Fruit fly (Drosophila melanogaster) whole organism, embryonic: ENCODE measurements around the gene Cpr30B.

Source experiments
- Asciz ChIP-seq: fragments of 200-800 bp; sonication (Bioruptor generic); optimal IDR thresholded peaks from 2 replicates; lab custom pipeline; 2017; ENCODE audit warnings: missing biosample characterization, mild to moderate bottlenecking, missing genetic modification characterization, missing genetic modification reagents
- BEAF-32 ChIP-seq: fragments of 200-800 bp; sonication (Bioruptor generic); optimal IDR thresholded peaks from 3 replicates; lab custom pipeline; 2017; ENCODE audit warnings: missing biosample characterization, missing genetic modification characterization, mild to moderate bottlenecking, moderate library complexity, missing genetic modification reagents
- Blimp-1 ChIP-seq: fragments of 200-800 bp; sonication (Bioruptor generic); optimal IDR thresholded peaks from 3 replicates; lab custom pipeline; 2018; ENCODE audit warnings: missing biosample characterization, missing genetic modification characterization, mild to moderate bottlenecking, moderate library complexity, missing genetic modification reagents
- CG11085 ChIP-seq: fragments of 200-800 bp; sonication (Bioruptor generic); IDR thresholded peaks from 2 replicates; pipeline ENCODE4 v1.3.6; 2022; ENCODE audit warnings: missing biosample characterization, missing genetic modification characterization
- CG11723 ChIP-seq: fragments of 200-800 bp; sonication (Bioruptor generic); optimal IDR thresholded peaks from 2 replicates; lab custom pipeline; 2017; ENCODE audit warnings: missing biosample characterization, mild to moderate bottlenecking, missing genetic modification characterization
- CG13287 ChIP-seq: fragments of 200-800 bp; sonication (Bioruptor generic); IDR thresholded peaks from 2 replicates; pipeline ENCODE4 v1.3.6; 2022; ENCODE audit warnings: missing biosample characterization, missing genetic modification characterization; ENCODE audit not compliant: partially characterized antibody
- CG13894 ChIP-seq: fragments of 200-800 bp; sonication (Bioruptor generic); optimal IDR thresholded peaks from 3 replicates; lab custom pipeline; 2018; ENCODE audit warnings: missing biosample characterization, mild to moderate bottlenecking, missing genetic modification characterization, moderate library complexity
- CG15011 ChIP-seq: fragments of 200-800 bp; sonication (Bioruptor generic); optimal IDR thresholded peaks from 3 replicates; lab custom pipeline; 2018; ENCODE audit warnings: missing biosample characterization, mild to moderate bottlenecking, missing genetic modification characterization
- CG15601 ChIP-seq: fragments of 200-800 bp; sonication (Bioruptor generic); optimal IDR thresholded peaks from 3 replicates; lab custom pipeline; 2019; ENCODE audit warnings: missing biosample characterization, mild to moderate bottlenecking, missing genetic modification characterization, moderate library complexity
- CG1603 ChIP-seq: fragments of 200-800 bp; sonication (Bioruptor generic); optimal IDR thresholded peaks from 2 replicates; lab custom pipeline; 2019; ENCODE audit warnings: missing biosample characterization, mild to moderate bottlenecking, missing genetic modification characterization, moderate library complexity
- CG17829 ChIP-seq: fragments of 200-800 bp; optimal IDR thresholded peaks from 2 replicates; lab custom pipeline; 2019; ENCODE audit warnings: missing biosample characterization, mild to moderate bottlenecking, missing genetic modification characterization, moderate library complexity
- CG18262 ChIP-seq: fragments of 200-800 bp; optimal IDR thresholded peaks from 3 replicates; lab custom pipeline; 2019; ENCODE audit warnings: missing biosample characterization, mild to moderate bottlenecking, missing genetic modification characterization, moderate library complexity
- CG2199 ChIP-seq: fragments of 200-800 bp; sonication (Bioruptor generic); IDR thresholded peaks from 3 replicates; pipeline ENCODE4 v1.3.6; 2022; ENCODE audit warnings: missing biosample characterization, missing genetic modification characterization
- CG2202 ChIP-seq: fragments of 200-800 bp; sonication (Bioruptor generic); optimal IDR thresholded peaks from 2 replicates; lab custom pipeline; 2018; ENCODE audit warnings: missing biosample characterization, mild to moderate bottlenecking, missing genetic modification characterization
- CG3163 ChIP-seq: fragments of 200-800 bp; sonication (Bioruptor generic); optimal IDR thresholded peaks from 3 replicates; lab custom pipeline; 2016; ENCODE audit warnings: missing biosample characterization, missing genetic modification characterization
- CG32772 ChIP-seq: fragments of 200-800 bp; sonication (Bioruptor generic); IDR thresholded peaks from 2 replicates; pipeline ENCODE4 v1.3.6; 2022; ENCODE audit warnings: missing biosample characterization, missing genetic modification characterization
- CG3726 ChIP-seq: fragments of 200-800 bp; sonication (Bioruptor generic); IDR thresholded peaks from 3 replicates; pipeline ENCODE4, ENCODE4 v1.3.6; 2022; ENCODE audit warnings: missing biosample characterization, missing genetic modification characterization
- CG3995 ChIP-seq: fragments of 200-800 bp; sonication (Bioruptor generic); optimal IDR thresholded peaks from 3 replicates; lab custom pipeline; 2016; ENCODE audit warnings: missing biosample characterization, missing genetic modification characterization
- CG4360 ChIP-seq: fragments of 200-800 bp; sonication (Bioruptor generic); IDR thresholded peaks from 2 replicates; pipeline ENCODE4 v1.3.6; 2022; ENCODE audit warnings: missing biosample characterization, missing genetic modification characterization
- CG6175 ChIP-seq: fragments of 200-800 bp; sonication (Bioruptor generic); IDR thresholded peaks from 3 replicates; pipeline ENCODE4 v1.3.6; 2022; ENCODE audit warnings: missing biosample characterization, missing genetic modification characterization
- CG6272 ChIP-seq: fragments of 200-800 bp; sonication (Bioruptor generic); IDR thresholded peaks from 2 replicates; pipeline ENCODE4 v1.3.6; 2022; ENCODE audit warnings: missing biosample characterization, missing genetic modification characterization
- CG8924 ChIP-seq: fragments of 200-800 bp; optimal IDR thresholded peaks from 3 replicates; lab custom pipeline; 2019; ENCODE audit warnings: missing biosample characterization, mild to moderate bottlenecking, missing genetic modification characterization, moderate library complexity
- CG8944 ChIP-seq: fragments of 200-800 bp; sonication (Bioruptor generic); optimal IDR thresholded peaks from 3 replicates; lab custom pipeline; 2016; ENCODE audit warnings: missing biosample characterization, missing genetic modification characterization
- D ChIP-seq, 2 experiments: fragments of 200-800 bp in 1 of 2; fragments of >200 bp in 1 of 2; sonication (Bioruptor generic) in 1 of 2; optimal IDR thresholded peaks; 2 replicates in 1 of 2; 3 replicates in 1 of 2; lab custom pipeline; 2017; ENCODE audit warnings: mild to moderate bottlenecking in 1 of 2, missing biosample characterization in 1 of 2, missing genetic modification characterization in 1 of 2, missing genetic modification reagents in 1 of 2
- HmgZ ChIP-seq: fragments of 200-800 bp; sonication (Bioruptor generic); optimal IDR thresholded peaks from 2 replicates; lab custom pipeline; 2018; ENCODE audit warnings: missing biosample characterization, mild to moderate bottlenecking, missing genetic modification characterization
- Hmr ChIP-seq: fragments of 200-800 bp; sonication (Bioruptor generic); optimal IDR thresholded peaks from 3 replicates; lab custom pipeline; 2017; ENCODE audit warnings: mild to moderate bottlenecking, missing biosample characterization, missing genetic modification reagents, missing genetic modification characterization
- Hr51 ChIP-seq, 2 experiments: fragments of 200-800 bp; sonication (Bioruptor generic); optimal IDR thresholded peaks; 2 replicates in 1 of 2; 3 replicates in 1 of 2; lab custom pipeline; 2016 to 2018; ENCODE audit warnings: missing biosample characterization in 2 of 2, missing genetic modification characterization in 2 of 2, mild to moderate bottlenecking in 1 of 2, moderate library complexity in 1 of 2
- Jarid2 ChIP-seq: fragments of 200-800 bp; sonication (Bioruptor generic); optimal IDR thresholded peaks from 3 replicates; lab custom pipeline; 2017; ENCODE audit warnings: mild to moderate bottlenecking, missing biosample characterization, missing genetic modification reagents, missing genetic modification characterization
- Lim3 ChIP-seq: fragments of 200-800 bp; sonication (Bioruptor generic); IDR thresholded peaks from 2 replicates; pipeline ENCODE4 v1.3.6; 2022; ENCODE audit warnings: missing biosample characterization, missing genetic modification characterization
- Pdp1 ChIP-seq, 2 experiments: fragments of 200-800 bp; sonication (Bioruptor generic); optimal IDR thresholded peaks; 3 replicates each; lab custom pipeline; 2016; ENCODE audit warnings: missing biosample characterization in 2 of 2, missing genetic modification characterization in 2 of 2, mild to moderate bottlenecking in 1 of 2, moderate library complexity in 1 of 2
- Rfx ChIP-seq: fragments of 200-800 bp; sonication (Bioruptor generic); IDR thresholded peaks from 2 replicates; pipeline ENCODE4 v1.3.6; 2022; ENCODE audit warnings: missing biosample characterization, missing genetic modification characterization
- Tbp ChIP-seq: fragments of >200 bp; optimal IDR thresholded peaks from 2 replicates; lab custom pipeline; 2018; ENCODE audit warnings: missing biosample characterization, missing genetic modification characterization
- Xbp1 ChIP-seq: fragments of 200-800 bp; sonication (Bioruptor generic); optimal IDR thresholded peaks from 3 replicates; lab custom pipeline; 2016; ENCODE audit warnings: missing biosample characterization, mild to moderate bottlenecking, missing genetic modification characterization
- bsh ChIP-seq, 2 experiments: fragments of 200-800 bp; sonication (Bioruptor generic); optimal IDR thresholded peaks; 2 replicates each; lab custom pipeline; 2017 to 2018; ENCODE audit warnings: mild to moderate bottlenecking in 2 of 2, missing biosample characterization in 2 of 2, missing genetic modification characterization in 2 of 2, moderate library complexity in 1 of 2
- cas ChIP-seq: fragments of 200-800 bp; sonication (Bioruptor generic); IDR thresholded peaks from 2 replicates; pipeline ENCODE4 v1.3.6; 2022; ENCODE audit warnings: missing biosample characterization, missing genetic modification characterization
- cato ChIP-seq: fragments of 200-800 bp; sonication (Bioruptor generic); optimal IDR thresholded peaks from 2 replicates; lab custom pipeline; 2016; ENCODE audit warnings: missing biosample characterization, missing genetic modification characterization, borderline replicate concordance
- chif ChIP-seq, 2 experiments: fragments of 200-800 bp; sonication (Bioruptor generic); optimal IDR thresholded peaks; 3 replicates each; lab custom pipeline; 2016; ENCODE audit warnings: missing biosample characterization in 2 of 2, missing genetic modification characterization in 2 of 2
- cwo ChIP-seq: fragments of 200-800 bp; sonication (Bioruptor generic); optimal IDR thresholded peaks from 3 replicates; lab custom pipeline; 2017; ENCODE audit warnings: missing biosample characterization, missing genetic modification characterization, mild to moderate bottlenecking, moderate library complexity, missing genetic modification reagents
- dmrt11E ChIP-seq: fragments of 200-800 bp; sonication (Bioruptor generic); optimal IDR thresholded peaks from 3 replicates; lab custom pipeline; 2018; ENCODE audit warnings: missing biosample characterization, mild to moderate bottlenecking, missing genetic modification characterization, moderate library complexity
- dpn ChIP-seq, 2 experiments: fragments of 200-800 bp; sonication (Bioruptor generic); optimal IDR thresholded peaks; 3 replicates each; lab custom pipeline; 2016; ENCODE audit warnings: missing biosample characterization in 2 of 2, missing genetic modification characterization in 2 of 2
- fd3F ChIP-seq: fragments of 200-800 bp; sonication (Bioruptor generic); optimal IDR thresholded peaks from 2 replicates; lab custom pipeline; 2018; ENCODE audit warnings: missing biosample characterization, mild to moderate bottlenecking, missing genetic modification characterization, moderate library complexity
- fd64A ChIP-seq: fragments of 200-800 bp; sonication (Bioruptor generic); optimal IDR thresholded peaks from 3 replicates; lab custom pipeline; 2018; ENCODE audit warnings: missing biosample characterization, mild to moderate bottlenecking, missing genetic modification characterization
- gfzf ChIP-seq: fragments of 200-800 bp; sonication (Bioruptor generic); optimal IDR thresholded peaks from 2 replicates; lab custom pipeline; 2016; ENCODE audit warnings: missing biosample characterization, mild to moderate bottlenecking, missing genetic modification characterization, moderate library complexity
- klu ChIP-seq: fragments of 200-800 bp; sonication (Bioruptor generic); IDR thresholded peaks from 2 replicates; pipeline ENCODE4 v1.3.6; 2022; ENCODE audit warnings: missing biosample characterization, missing genetic modification characterization
- mirr ChIP-seq: fragments of 200-800 bp; sonication (Bioruptor generic); optimal IDR thresholded peaks from 3 replicates; lab custom pipeline; 2018; ENCODE audit warnings: missing biosample characterization, mild to moderate bottlenecking, missing genetic modification characterization
- nau ChIP-seq: fragments of 200-800 bp; sonication (Bioruptor generic); optimal IDR thresholded peaks from 3 replicates; lab custom pipeline; 2017; ENCODE audit warnings: missing biosample characterization, mild to moderate bottlenecking, missing genetic modification characterization, missing genetic modification reagents
- odd ChIP-seq: fragments of 200-800 bp; sonication (Bioruptor generic); optimal IDR thresholded peaks from 2 replicates; lab custom pipeline; 2017; ENCODE audit warnings: missing biosample characterization, mild to moderate bottlenecking, missing genetic modification characterization
- tgo ChIP-seq: fragments of 200-800 bp; sonication (Bioruptor generic); IDR thresholded peaks from 3 replicates; pipeline ENCODE4 v1.3.6; 2022; ENCODE audit warnings: missing biosample characterization, missing genetic modification characterization
- tin ChIP-seq: fragments of 200-800 bp; sonication (Bioruptor generic); optimal IDR thresholded peaks from 3 replicates; lab custom pipeline; 2016; ENCODE audit warnings: missing biosample characterization, missing genetic modification characterization
- wek ChIP-seq: fragments of 200-800 bp; sonication (Bioruptor generic); optimal IDR thresholded peaks from 3 replicates; lab custom pipeline; 2018; ENCODE audit warnings: missing biosample characterization, mild to moderate bottlenecking, missing genetic modification characterization, moderate library complexity

Gene Cpr30B

DNA sequence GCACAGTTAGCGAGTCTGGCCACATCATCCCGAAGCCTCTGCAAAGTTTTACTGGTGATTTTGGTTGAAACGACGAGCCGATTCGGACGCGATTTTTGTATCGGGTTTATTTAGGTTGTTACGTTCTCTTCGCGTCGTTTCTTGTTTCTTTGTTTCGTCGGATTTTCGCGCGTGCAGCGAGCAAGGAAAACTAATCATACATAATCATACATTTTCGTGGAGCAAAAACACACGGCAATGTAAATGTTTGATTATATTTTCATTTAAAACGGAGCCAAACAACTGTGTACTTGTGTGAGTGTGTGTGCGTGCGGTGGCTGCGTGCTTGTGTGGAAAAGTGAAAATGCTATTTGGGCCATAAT is 47.3 kb upstream of the Cpr30B start, which contains the start of gene CG33298 (continued):
- TF ChIP-seq fd3F (GFP tag; lab: Kevin White, UChicago) = no peak
- no peak for TF ChIP-seq CG6175
- peak; percentile 20 for TF ChIP-seq Asciz (GFP tag; lab: Kevin White, UChicago)
- TF ChIP-seq CG1603 (tag; lab: Kevin White, UChicago) = peak; percentile 6
- TF ChIP-seq CG32772 (GFP tag; lab: Robert Waterston, UW) = no peak
- TF ChIP-seq Lim3 = no peak
- no peak for TF ChIP-seq tgo (GFP tag; lab: Robert Waterston, UW)
- TF ChIP-seq CG11085 (GFP tag; lab: Robert Waterston, UW) = no peak
- no peak for TF ChIP-seq CG3995 (GFP tag; lab: Kevin White, UChicago)
- TF ChIP-seq CG2202 (tag; lab: Kevin White, UChicago) = no peak
- peak; percentile 93 for TF ChIP-seq wek
- no peak for TF ChIP-seq CG8944
- no peak for TF ChIP-seq CG15011 (GFP tag; lab: Kevin White, UChicago)
- no peak for TF ChIP-seq tin
- TF ChIP-seq fd64A (GFP tag; lab: Kevin White, UChicago) = no peak
- peak; percentile 67 for TF ChIP-seq CG15601 (tag; lab: Kevin White, UChicago)
- no peak for TF ChIP-seq D (optimal IDR thresholded peaks at IDR 0.05; lab: Kevin White, UChicago)
- TF ChIP-seq D (GFP tag; optimal IDR thresholded peaks at IDR 0.05; lab: Kevin White, UChicago) = no peak
- no peak for TF ChIP-seq CG4360 (GFP tag; lab: Robert Waterston, UW)
- peak; percentile 26 for TF ChIP-seq Hmr (GFP tag; lab: Kevin White, UChicago)
- no peak for TF ChIP-seq cas (GFP tag; lab: Robert Waterston, UW)
- peak; percentile 6 for TF ChIP-seq CG17829 (tag; lab: Kevin White, UChicago)
- no peak for TF ChIP-seq CG3163 (GFP tag; lab: Kevin White, UChicago)
- TF ChIP-seq cato = no peak
- no peak for TF ChIP-seq bsh (GFP tag; optimal IDR thresholded peaks at IDR 0.05; lab: Kevin White, UChicago)
- TF ChIP-seq Rfx (GFP tag; lab: Robert Waterston, UW) = peak; percentile 18; the same call in 1 of the 2 replicates
- TF ChIP-seq Blimp-1 (GFP tag; lab: Kevin White, UChicago) = peak; percentile 72
- TF ChIP-seq CG8924 (tag; lab: Kevin White, UChicago) = peak; percentile 25
- TF ChIP-seq CG13894 (tag; lab: Kevin White, UChicago) = peak; percentile 43
- TF ChIP-seq CG3726 (GFP tag; lab: Robert Waterston, UW) = no peak
- TF ChIP-seq CG13287 = peak; percentile 21
- no peak for TF ChIP-seq Tbp
- TF ChIP-seq Xbp1 = no peak
- TF ChIP-seq chif (GFP tag; optimal IDR thresholded peaks at IDR 0.05; lab: Kevin White, UChicago) = no peak
- peak; percentile 57 for TF ChIP-seq gfzf (GFP tag; lab: Kevin White, UChicago)
- no peak for TF ChIP-seq dmrt11E
- TF ChIP-seq dpn (GFP tag; optimal IDR thresholded peaks at IDR 0.05; lab: Kevin White, UChicago) = no peak
- TF ChIP-seq CG6272 (GFP tag; lab: Robert Waterston, UW) = no peak
- no peak for TF ChIP-seq mirr (GFP tag; lab: Kevin White, UChicago)
- peak in 1 of 2 experiments; percentile 28 for TF ChIP-seq Pdp1 (GFP tag; optimal IDR thresholded peaks at IDR 0.05; lab: Kevin White, UChicago)
- TF ChIP-seq CG2199 (GFP tag; lab: Robert Waterston, UW) = peak; percentile 54; the same call in 1 of the 3 replicates
- TF ChIP-seq CG18262 (tag; lab: Kevin White, UChicago) = no peak
- TF ChIP-seq nau (GFP tag; lab: Kevin White, UChicago) = peak; percentile 15
- TF ChIP-seq CG11723 (GFP tag; lab: Kevin White, UChicago) = no peak
- TF ChIP-seq Jarid2 = peak; percentile 84
- no peak for TF ChIP-seq Hr51 (GFP tag; optimal IDR thresholded peaks at IDR 0.05; lab: Kevin White, UChicago)
- TF ChIP-seq HmgZ = peak; percentile 1
- TF ChIP-seq klu (GFP tag; lab: Robert Waterston, UW) = no peak
- TF ChIP-seq cwo (GFP tag; lab: Kevin White, UChicago) = peak; percentile 16
- TF ChIP-seq BEAF-32 (GFP tag; lab: Kevin White, UChicago) = peak; percentile 35
- peak; percentile 10 for TF ChIP-seq odd
